Worm (Caenorhabditis elegans): ENCODE data around the gene tomm-7.

The tomm-7 gene

ce11 chrIII:7838907-7839642, 20.3 kb upstream of the tomm-7 start, which contains the start of gene ceh-23:
TSS of gene ceh-23 (plus strand) at chrIII:7839592.
- TF ChIP-seq ref-2 (tag; optimal IDR thresholded peaks at IDR 0.05) (no peak), ceh-6 (GFP tag; optimal IDR thresholded peaks at IDR 0.05) (no peak), mec-3 (tag; optimal IDR thresholded peaks at IDR 0.05; ENCODE audit: borderline replicate concordance) (no peak), K09A11.1 (tag; optimal IDR thresholded peaks at IDR 0.05; ENCODE audit: insufficient read depth) (no peak), elt-2 (tag; optimal IDR thresholded peaks at IDR 0.05) (no peak), C08G9.2 (tag; optimal IDR thresholded peaks at IDR 0.05) (no peak), dmd-4 (tag; optimal IDR thresholded peaks at IDR 0.05; ENCODE audit: borderline replicate concordance) (no peak)

ce11 chrIII:7843536-7843935, 15.9 kb upstream of the tomm-7 start, which contains the start of gene ZK652.8:
TSS of gene ZK652.8 (minus strand) at chrIII:7843636.
- no peak for TF ChIP-seq sdc-2 (tag; optimal IDR thresholded peaks at IDR 0.05)
- TF ChIP-seq ttx-3 (tag; optimal IDR thresholded peaks at IDR 0.05), result no peak
- TF ChIP-seq ceh-34 (tag; optimal IDR thresholded peaks at IDR 0.05), result no peak
- TF ChIP-seq sox-2 (GFP tag; IDR thresholded peaks at IDR 0.05), result no peak
- no peak for TF ChIP-seq ceh-22 (tag; optimal IDR thresholded peaks at IDR 0.05)
- TF ChIP-seq pha-4 (tag; optimal IDR thresholded peaks at IDR 0.05), result no peak
- no peak for TF ChIP-seq hlh-15 (tag; optimal IDR thresholded peaks at IDR 0.05)
- no peak for TF ChIP-seq elt-4 (tag; optimal IDR thresholded peaks at IDR 0.05)
- TF ChIP-seq ceh-31 (tag; optimal IDR thresholded peaks at IDR 0.05), result no peak
- no peak for TF ChIP-seq K09A11.1 (tag; optimal IDR thresholded peaks at IDR 0.05; ENCODE audit: insufficient read depth)
- TF ChIP-seq ceh-48 (tag; optimal IDR thresholded peaks at IDR 0.05), result no peak
- TF ChIP-seq lim-6 (tag; optimal IDR thresholded peaks at IDR 0.05), result no peak
- TF ChIP-seq che-1 (tag; optimal IDR thresholded peaks at IDR 0.05), result no peak
- TF ChIP-seq K02D7.2 (tag; optimal IDR thresholded peaks at IDR 0.05), result no peak
- no peak for TF ChIP-seq F13H6.1 (tag; optimal IDR thresholded peaks at IDR 0.05)
- TF ChIP-seq pax-1 (tag; optimal IDR thresholded peaks at IDR 0.05), result no peak
- TF ChIP-seq hlh-8 (tag; optimal IDR thresholded peaks at IDR 0.05), result no peak

ce11 chrIII:7848173-7848572, 11.2 kb upstream of the tomm-7 start:
- peak; percentile 27 for TF ChIP-seq unc-42 (tag; optimal IDR thresholded peaks at IDR 0.05)
- peak; percentile 6 for TF ChIP-seq nfya-1 (tag; optimal IDR thresholded peaks at IDR 0.05)
- TF ChIP-seq odd-2 (tag; optimal IDR thresholded peaks at IDR 0.05), result no peak
- TF ChIP-seq ceh-14 (tag; optimal IDR thresholded peaks at IDR 0.05), result no peak

ce11 chrIII:7854494-7855184, 4.8 kb upstream of the tomm-7 start, which contains the start of gene rpl-35:
TSS of gene rpl-35 (plus strand) at chrIII:7855134.
- TF ChIP-seq hlh-6 (tag; optimal IDR thresholded peaks at IDR 0.05), result no peak
- TF ChIP-seq ceh-9 (tag; optimal IDR thresholded peaks at IDR 0.05), result no peak
- TF ChIP-seq pros-1 (tag; optimal IDR thresholded peaks at IDR 0.05), result peak; percentile 91
- no peak for TF ChIP-seq fkh-10 (GFP tag; optimal IDR thresholded peaks at IDR 0.05)
- TF ChIP-seq syd-9 (tag; optimal IDR thresholded peaks at IDR 0.05), result peak; percentile 92
- peak; percentile 79 for TF ChIP-seq ttx-3 (tag; optimal IDR thresholded peaks at IDR 0.05)
- TF ChIP-seq sox-2 (GFP tag; IDR thresholded peaks at IDR 0.05), result peak; percentile 84
- TF ChIP-seq C38D4.7 (GFP tag; optimal IDR thresholded peaks at IDR 0.05), result peak; percentile 38
- TF ChIP-seq unc-86 (tag; optimal IDR thresholded peaks at IDR 0.05), result peak; percentile 98
- TF ChIP-seq hlh-13 (GFP tag; optimal IDR thresholded peaks at IDR 0.05), result no peak
- TF ChIP-seq sox-4 (tag; optimal IDR thresholded peaks at IDR 0.05), result peak; percentile 78
- TF ChIP-seq ref-2 (tag; optimal IDR thresholded peaks at IDR 0.05), result peak; percentile 99
- no peak for TF ChIP-seq elt-4 (tag; optimal IDR thresholded peaks at IDR 0.05)
- peak; percentile 99 for TF ChIP-seq unc-42 (tag; optimal IDR thresholded peaks at IDR 0.05)
- TF ChIP-seq pqm-1 (tag; optimal IDR thresholded peaks at IDR 0.05), result peak; percentile 89
- peak; percentile 97 for TF ChIP-seq dve-1 (tag; optimal IDR thresholded peaks at IDR 0.05)
- peak; percentile 84 for TF ChIP-seq ets-4 (tag; optimal IDR thresholded peaks at IDR 0.05)
- peak; percentile 91 for TF ChIP-seq K09A11.1 (tag; optimal IDR thresholded peaks at IDR 0.05; ENCODE audit: insufficient read depth)
- peak; percentile 81 for TF ChIP-seq ceh-2 (tag; optimal IDR thresholded peaks at IDR 0.05)
- peak; percentile 83 for TF ChIP-seq unc-55 (GFP tag; optimal IDR thresholded peaks at IDR 0.05)
- TF ChIP-seq ceh-6 (GFP tag; optimal IDR thresholded peaks at IDR 0.05), result peak; percentile 75
- peak; percentile 96 for TF ChIP-seq elt-2 (tag; optimal IDR thresholded peaks at IDR 0.05)
- peak; percentile 75 for TF ChIP-seq tbx-7 (tag; optimal IDR thresholded peaks at IDR 0.05)
- peak; percentile 42 for TF ChIP-seq Y22D7AL.16 (tag; optimal IDR thresholded peaks at IDR 0.05)
- TF ChIP-seq ceh-14 (tag; optimal IDR thresholded peaks at IDR 0.05), result peak; percentile 97
- TF ChIP-seq ceh-34 (tag; optimal IDR thresholded peaks at IDR 0.05), result peak; percentile 99
- TF ChIP-seq ama-1 (optimal IDR thresholded peaks at IDR 0.05), result no peak
- TF ChIP-seq hlh-15 (tag; optimal IDR thresholded peaks at IDR 0.05), result peak; percentile 30
